Worm (Caenorhabditis elegans) whole organism, L4 larva: Measurements from ENCODE around the gene T16D1.1.

ENCODE experiments used
- F26F4.8 ChIP-seq: fragments of 200-800 bp; sonication (Bioruptor generic); conservative IDR thresholded peaks from 2 replicates; pipeline ENCODE4 v1.3.6; 2022; ENCODE audit warnings: missing genetic modification characterization, missing compliant biosample characterization
- aha-1 ChIP-seq: fragments of 150-350 bp; peaks from one replicate; lab custom pipeline; 2014; ENCODE audit warnings: missing biosample characterization, missing genetic modification characterization
- daf-16 ChIP-seq, 3 experiments: sonication (generic microtip); optimal IDR thresholded peaks; 2 replicates each; lab custom pipeline; 2016 to 2017; ENCODE audit warnings: missing genetic modification characterization in 3 of 3, missing genetic modification reagents in 3 of 3, mild to moderate bottlenecking in 2 of 3, missing compliant biosample characterization in 2 of 3, missing biosample characterization in 1 of 3, moderate library complexity in 1 of 3
- dmd-6 ChIP-seq: fragments of 200-800 bp; sonication (Bioruptor generic); IDR thresholded peaks from 2 replicates; pipeline ENCODE4 v1.3.6; 2022; ENCODE audit warnings: missing genetic modification reagents, missing genetic modification characterization, missing compliant biosample characterization
- dve-1 ChIP-seq: sonication (generic microtip); optimal IDR thresholded peaks from 2 replicates; lab custom pipeline; 2017; ENCODE audit warnings: antibody characterized with exemption, mild to moderate bottlenecking, missing genetic modification characterization, missing compliant biosample characterization; ENCODE audit not compliant: insufficient read depth
- fos-1 ChIP-seq: fragments of 150-350 bp; optimal IDR thresholded peaks from 2 replicates; lab custom pipeline; 2014; ENCODE audit warnings: missing biosample characterization, missing genetic modification characterization
- hlh-11 ChIP-seq: fragments of 200-800 bp; sonication (Bioruptor generic); optimal IDR thresholded peaks from 2 replicates; lab custom pipeline; 2018; ENCODE audit warnings: mild to moderate bottlenecking, missing genetic modification characterization, missing compliant biosample characterization
- jun-1 ChIP-seq: fragments of 150-350 bp; optimal IDR thresholded peaks from 2 replicates; lab custom pipeline; 2014; ENCODE audit warnings: missing biosample characterization, missing genetic modification reagents, missing genetic modification characterization
- lin-29 ChIP-seq: fragments of 200-800 bp; sonication (Bioruptor generic); IDR thresholded peaks from 2 replicates; pipeline ENCODE4 v1.3.6; 2022; ENCODE audit warnings: missing genetic modification reagents, missing genetic modification characterization, missing compliant biosample characterization
- nhr-11 ChIP-seq: fragments of 150-350 bp; optimal IDR thresholded peaks from 2 replicates; lab custom pipeline; 2014; ENCODE audit warnings: missing biosample characterization, missing genetic modification characterization
- nhr-237 ChIP-seq: sonication (generic microtip); optimal IDR thresholded peaks from 2 replicates; lab custom pipeline; 2017; ENCODE audit warnings: missing biosample characterization, missing genetic modification characterization
- nhr-25 ChIP-seq: sonication (generic microtip); optimal IDR thresholded peaks from 2 replicates; lab custom pipeline; 2017; ENCODE audit warnings: missing genetic modification characterization, mild to moderate bottlenecking, missing compliant biosample characterization, antibody characterized with exemption, moderate library complexity, borderline replicate concordance; ENCODE audit not compliant: insufficient read depth
- nhr-28 ChIP-seq: fragments of 150-350 bp; optimal IDR thresholded peaks from 2 replicates; lab custom pipeline; 2014; ENCODE audit warnings: missing biosample characterization, missing genetic modification characterization
- nhr-77 ChIP-seq: fragments of 150-350 bp; optimal IDR thresholded peaks from 2 replicates; lab custom pipeline; 2014; ENCODE audit warnings: missing biosample characterization, missing genetic modification characterization
- php-3 ChIP-seq: fragments of 200-800 bp; sonication (Bioruptor generic); IDR thresholded peaks from 2 replicates; pipeline ENCODE4 v1.3.6; 2022; ENCODE audit warnings: missing genetic modification reagents, missing genetic modification characterization, missing compliant biosample characterization
- pqm-1 ChIP-seq: sonication (generic microtip); optimal IDR thresholded peaks from 2 replicates; lab custom pipeline; 2017; ENCODE audit warnings: missing biosample characterization, missing genetic modification characterization
- skn-1 ChIP-seq: fragments of 150-350 bp; optimal IDR thresholded peaks from 2 replicates; lab custom pipeline; 2014; ENCODE audit warnings: missing biosample characterization, missing genetic modification characterization
- tra-1 ChIP-seq: fragments of 200-800 bp; sonication (Bioruptor generic); IDR thresholded peaks from 2 replicates; pipeline ENCODE4 v1.3.6; 2022; ENCODE audit warnings: missing genetic modification reagents, missing genetic modification characterization, missing compliant biosample characterization
- zip-11 ChIP-seq: fragments of 200-800 bp; sonication (Bioruptor generic); IDR thresholded peaks from 2 replicates; pipeline ENCODE4 v1.3.6; 2022; ENCODE audit warnings: missing genetic modification characterization, missing compliant biosample characterization

The T16D1.1 gene

DNA sequence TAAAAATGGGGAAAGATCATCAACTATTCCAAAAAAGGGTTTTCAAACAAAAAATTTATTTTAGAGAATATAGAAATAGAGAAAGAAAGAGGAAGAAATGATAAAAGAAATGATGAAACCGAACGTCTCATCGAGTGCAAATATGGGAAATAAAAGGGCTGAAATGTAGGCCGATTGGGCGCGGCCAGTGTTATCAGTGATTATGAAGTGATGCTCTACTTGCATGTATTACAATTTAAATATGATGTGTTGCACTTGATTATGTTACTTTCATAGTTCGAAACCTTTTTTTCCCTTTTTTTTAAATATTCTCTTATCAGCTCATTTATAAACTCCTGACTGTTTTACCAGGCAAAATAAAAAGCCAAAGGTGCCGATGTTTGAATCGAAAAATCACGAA is 49.7 kb downstream of the T16D1.1 start:
- TF ChIP-seq hlh-11 (tag; lab: Kevin White, UChicago) (peak; percentile 67), jun-1 (tag; lab: Kevin White, UChicago) (peak; percentile 18), pqm-1 (tag; lab: Kevin White, UChicago) (peak; percentile 98), aha-1 (tag; lab: Kevin White, UChicago) (peak; percentile 40), skn-1 (tag; lab: Kevin White, UChicago) (no peak), dmd-6 (GFP tag; lab: Robert Waterston, UW) (peak; percentile 65), fos-1 (tag; lab: Kevin White, UChicago) (no peak), zip-11 (GFP tag; lab: Robert Waterston, UW) (no peak), php-3 (GFP tag; lab: Robert Waterston, UW) (peak; percentile 47; the same call in 1 of the 2 replicates), F26F4.8 (no peak), dve-1 (tag; lab: Kevin White, UChicago) (peak; percentile 74), nhr-11 (no peak), tra-1 (GFP tag; lab: Robert Waterston, UW) (no peak), nhr-237 (tag; lab: Kevin White, UChicago) (no peak), nhr-28 (tag; lab: Kevin White, UChicago) (peak; percentile 81), lin-29 (GFP tag; lab: Robert Waterston, UW) (no peak), nhr-77 (tag; lab: Kevin White, UChicago) (peak; percentile 60), nhr-25 (tag; lab: Kevin White, UChicago) (no peak), daf-16 (GFP tag; optimal IDR thresholded peaks at IDR 0.05; lab: Kevin White, UChicago) (no peak), daf-16 (tag; optimal IDR thresholded peaks at IDR 0.05; lab: Kevin White, UChicago) (peak; percentile 69)
